Fruit fly (Drosophila melanogaster) whole organism, prepupa: ENCODE results near the gene Ldsdh1.
A peak's percentile ranks its signal among the peaks of the same experiment; 100 is the strongest.

Experiments used
- Blimp-1 ChIP-seq: fragments of 200-800 bp; sonication (Bioruptor generic); optimal IDR thresholded peaks from 3 replicates; lab custom pipeline; 2017; ENCODE audit warnings: missing biosample characterization, missing genetic modification characterization, mild to moderate bottlenecking, moderate library complexity, missing genetic modification reagents
- CG10631 ChIP-seq: fragments of 200-800 bp; sonication (Bioruptor generic); optimal IDR thresholded peaks from 2 replicates; lab custom pipeline; 2016; ENCODE audit warnings: missing biosample characterization, missing genetic modification characterization
- CG10669 ChIP-seq: fragments of 200-800 bp; sonication (Bioruptor generic); optimal IDR thresholded peaks from 3 replicates; lab custom pipeline; 2018; ENCODE audit warnings: missing biosample characterization, mild to moderate bottlenecking, missing genetic modification characterization, moderate library complexity
- CG11294 ChIP-seq: fragments of 200-800 bp; sonication (Bioruptor generic); IDR thresholded peaks from 2 replicates; pipeline ENCODE4 v1.3.6; 2022; ENCODE audit warnings: missing biosample characterization, missing genetic modification characterization
- CG11762 ChIP-seq: fragments of 200-800 bp; sonication (Bioruptor generic); optimal IDR thresholded peaks from 3 replicates; lab custom pipeline; 2016; ENCODE audit warnings: missing biosample characterization, missing genetic modification characterization; ENCODE audit not compliant: insufficient read depth
- CG15336 ChIP-seq: fragments of 200-800 bp; sonication (Bioruptor generic); IDR thresholded peaks from 2 replicates; pipeline ENCODE4 v1.3.6; 2022; ENCODE audit warnings: missing biosample characterization, missing genetic modification characterization
- CG1621 ChIP-seq: fragments of 200-800 bp; sonication (Bioruptor generic); optimal IDR thresholded peaks from 3 replicates; lab custom pipeline; 2018; ENCODE audit warnings: missing biosample characterization, mild to moderate bottlenecking, missing genetic modification characterization
- CG16779 ChIP-seq: fragments of 200-800 bp; sonication (Bioruptor generic); optimal IDR thresholded peaks from 3 replicates; lab custom pipeline; 2017; ENCODE audit warnings: missing biosample characterization, mild to moderate bottlenecking, missing genetic modification characterization
- CG3032 ChIP-seq: fragments of 200-800 bp; optimal IDR thresholded peaks from 2 replicates; lab custom pipeline; 2019; ENCODE audit warnings: missing biosample characterization, mild to moderate bottlenecking, missing genetic modification characterization, moderate library complexity
- CG31627 ChIP-seq: fragments of 200-800 bp; sonication (Bioruptor generic); optimal IDR thresholded peaks from 3 replicates; lab custom pipeline; 2016; ENCODE audit warnings: missing biosample characterization, missing genetic modification characterization
- CG32006 ChIP-seq: fragments of 200-800 bp; sonication (Bioruptor generic); optimal IDR thresholded peaks from 3 replicates; lab custom pipeline; 2017; ENCODE audit warnings: missing biosample characterization, mild to moderate bottlenecking, missing genetic modification characterization
- CG34406 ChIP-seq: fragments of 200-800 bp; sonication (Bioruptor generic); optimal IDR thresholded peaks from 3 replicates; lab custom pipeline; 2016; ENCODE audit warnings: missing biosample characterization, missing genetic modification characterization
- CG4318 ChIP-seq: fragments of 200-800 bp; sonication (Bioruptor generic); optimal IDR thresholded peaks from 3 replicates; lab custom pipeline; 2017; ENCODE audit warnings: missing biosample characterization, mild to moderate bottlenecking, missing genetic modification characterization
- CG6163 ChIP-seq: fragments of 200-800 bp; sonication (Bioruptor generic); IDR thresholded peaks from 3 replicates; pipeline ENCODE4 v1.3.6; 2022; ENCODE audit warnings: missing biosample characterization, missing genetic modification characterization
- CG6792 ChIP-seq: fragments of 200-800 bp; sonication (Bioruptor generic); optimal IDR thresholded peaks from 3 replicates; lab custom pipeline; 2016; ENCODE audit warnings: missing biosample characterization, missing genetic modification characterization
- CG6808 ChIP-seq: fragments of 200-800 bp; sonication (Bioruptor generic); optimal IDR thresholded peaks from 3 replicates; lab custom pipeline; 2017; ENCODE audit warnings: missing biosample characterization, missing genetic modification characterization, mild to moderate bottlenecking, moderate library complexity, missing genetic modification reagents
- CG6854 ChIP-seq: fragments of 200-800 bp; sonication (Bioruptor generic); optimal IDR thresholded peaks from 2 replicates; lab custom pipeline; 2017; ENCODE audit warnings: missing biosample characterization, mild to moderate bottlenecking, missing genetic modification characterization
- CG8119 ChIP-seq: fragments of 200-800 bp; sonication (Bioruptor generic); IDR thresholded peaks from 3 replicates; pipeline ENCODE4 v1.3.6; 2022; ENCODE audit warnings: missing biosample characterization, missing genetic modification characterization
- CG8319 ChIP-seq: fragments of 200-800 bp; sonication (Bioruptor generic); optimal IDR thresholded peaks from 3 replicates; lab custom pipeline; 2016; ENCODE audit warnings: missing biosample characterization, missing genetic modification characterization
- CG8632 ChIP-seq: fragments of 200-800 bp; sonication (Bioruptor generic); optimal IDR thresholded peaks from 3 replicates; lab custom pipeline; 2016; ENCODE audit warnings: missing biosample characterization, missing genetic modification characterization
- CG9139 ChIP-seq: fragments of 200-800 bp; sonication (Bioruptor generic); optimal IDR thresholded peaks from 3 replicates; lab custom pipeline; 2017; ENCODE audit warnings: missing biosample characterization, mild to moderate bottlenecking, missing genetic modification characterization
- Eip78C ChIP-seq: fragments of 200-800 bp; sonication (Bioruptor generic); peaks from one replicate; lab custom pipeline; 2016; ENCODE audit warnings: missing biosample characterization, missing genetic modification characterization
- Ets21C ChIP-seq: fragments of 200-800 bp; sonication (Bioruptor generic); optimal IDR thresholded peaks from 3 replicates; lab custom pipeline; 2016; ENCODE audit warnings: missing biosample characterization, missing genetic modification characterization
- Ets96B ChIP-seq: fragments of 200-800 bp; optimal IDR thresholded peaks from 2 replicates; lab custom pipeline; 2019; ENCODE audit warnings: missing biosample characterization, mild to moderate bottlenecking, missing genetic modification characterization, moderate library complexity
- Gug ChIP-seq: fragments of 200-800 bp; sonication (Bioruptor generic); IDR thresholded peaks from 2 replicates; pipeline ENCODE4 v1.3.6; 2022; ENCODE audit warnings: missing biosample characterization, missing genetic modification characterization
- Hr38 ChIP-seq: sonication (Bioruptor generic); optimal IDR thresholded peaks from 2 replicates; lab custom pipeline; 2016; ENCODE audit warnings: missing biosample characterization, missing genetic modification characterization
- Hr39 ChIP-seq: fragments of 200-800 bp; sonication (Bioruptor generic); optimal IDR thresholded peaks from 2 replicates; lab custom pipeline; 2016; ENCODE audit warnings: missing biosample characterization, missing genetic modification characterization
- Lpt ChIP-seq: fragments of 200-800 bp; sonication (Bioruptor generic); optimal IDR thresholded peaks from 3 replicates; lab custom pipeline; 2016; ENCODE audit warnings: missing biosample characterization, missing genetic modification characterization
- Met ChIP-seq: fragments of 200-800 bp; sonication (Bioruptor generic); optimal IDR thresholded peaks from 3 replicates; lab custom pipeline; 2016; ENCODE audit warnings: missing biosample characterization, missing genetic modification characterization
- OdsH ChIP-seq: fragments of 200-800 bp; sonication (Bioruptor generic); optimal IDR thresholded peaks from 3 replicates; lab custom pipeline; 2016; ENCODE audit warnings: missing biosample characterization, missing genetic modification characterization
- Smox ChIP-seq: fragments of 200-800 bp; sonication (Bioruptor generic); optimal IDR thresholded peaks from 3 replicates; lab custom pipeline; 2016; ENCODE audit warnings: missing biosample characterization, missing genetic modification characterization
- Sox102F ChIP-seq: fragments of 200-800 bp; sonication (Bioruptor generic); optimal IDR thresholded peaks from 2 replicates; lab custom pipeline; 2016; ENCODE audit warnings: missing biosample characterization, mild to moderate bottlenecking, missing genetic modification characterization
- Sox14 ChIP-seq: fragments of 200-800 bp; sonication (Bioruptor generic); optimal IDR thresholded peaks from 3 replicates; lab custom pipeline; 2016; ENCODE audit warnings: missing biosample characterization, missing genetic modification characterization
- Sox15 ChIP-seq: fragments of 200-800 bp; sonication (Bioruptor generic); optimal IDR thresholded peaks from 3 replicates; lab custom pipeline; 2016; ENCODE audit warnings: missing biosample characterization, missing genetic modification characterization
- achi ChIP-seq: fragments of 200-800 bp; sonication (Bioruptor generic); optimal IDR thresholded peaks from 3 replicates; lab custom pipeline; 2016; ENCODE audit warnings: missing biosample characterization, missing genetic modification characterization
- acj6 ChIP-seq: fragments of 200-800 bp; sonication (Bioruptor generic); optimal IDR thresholded peaks from 3 replicates; lab custom pipeline; 2016; ENCODE audit warnings: missing biosample characterization, missing genetic modification characterization
- cyc ChIP-seq: fragments of 200-800 bp; sonication (Bioruptor generic); optimal IDR thresholded peaks from 3 replicates; lab custom pipeline; 2016; ENCODE audit warnings: missing biosample characterization, missing genetic modification characterization
- dac ChIP-seq: fragments of 200-800 bp; sonication (Bioruptor generic); optimal IDR thresholded peaks from 2 replicates; lab custom pipeline; 2017; ENCODE audit warnings: missing biosample characterization, mild to moderate bottlenecking, missing genetic modification characterization
- eg ChIP-seq: fragments of 200-800 bp; sonication (Bioruptor generic); IDR thresholded peaks from 3 replicates; pipeline ENCODE4 v1.3.6; 2022; ENCODE audit warnings: missing biosample characterization, missing genetic modification characterization
- esn ChIP-seq: fragments of 200-800 bp; sonication (Bioruptor generic); optimal IDR thresholded peaks from 2 replicates; lab custom pipeline; 2016; ENCODE audit warnings: missing biosample characterization, mild to moderate bottlenecking, missing genetic modification characterization, moderate library complexity
- fd59A ChIP-seq: fragments of 200-800 bp; sonication (Bioruptor generic); optimal IDR thresholded peaks from 2 replicates; lab custom pipeline; 2017; ENCODE audit warnings: missing biosample characterization, mild to moderate bottlenecking, missing genetic modification characterization, missing genetic modification reagents
- fd85E ChIP-seq: fragments of 200-800 bp; sonication (Bioruptor generic); optimal IDR thresholded peaks from 3 replicates; lab custom pipeline; 2016; ENCODE audit warnings: missing biosample characterization, missing genetic modification characterization
- fkh ChIP-seq: fragments of 200-800 bp; sonication (Bioruptor generic); optimal IDR thresholded peaks from 3 replicates; lab custom pipeline; 2017; ENCODE audit warnings: missing biosample characterization, mild to moderate bottlenecking, missing genetic modification characterization, moderate library complexity
- lz ChIP-seq: fragments of 200-800 bp; sonication (Bioruptor generic); optimal IDR thresholded peaks from 3 replicates; lab custom pipeline; 2016; ENCODE audit warnings: missing biosample characterization, missing genetic modification characterization
- net ChIP-seq: fragments of 200-800 bp; sonication (Bioruptor generic); optimal IDR thresholded peaks from 3 replicates; lab custom pipeline; 2016; ENCODE audit warnings: missing biosample characterization, missing genetic modification characterization
- pdm3 ChIP-seq: fragments of 200-800 bp; sonication (Bioruptor generic); optimal IDR thresholded peaks from 3 replicates; lab custom pipeline; 2016; ENCODE audit warnings: missing biosample characterization, missing genetic modification characterization
- salr ChIP-seq, 2 experiments: fragments of 200-800 bp; sonication (Bioruptor generic); optimal IDR thresholded peaks; 3 replicates each; lab custom pipeline; 2016 to 2018; ENCODE audit warnings: missing biosample characterization in 2 of 2, missing genetic modification characterization in 2 of 2, mild to moderate bottlenecking in 1 of 2
- spab ChIP-seq: fragments of 200-800 bp; sonication (Bioruptor generic); optimal IDR thresholded peaks from 2 replicates; lab custom pipeline; 2017; ENCODE audit warnings: missing biosample characterization, mild to moderate bottlenecking, missing genetic modification characterization, missing genetic modification reagents
- ss ChIP-seq, 2 experiments: fragments of 200-800 bp; sonication (Bioruptor generic); optimal IDR thresholded peaks; 2 replicates in 1 of 2; 3 replicates in 1 of 2; lab custom pipeline; 2017 to 2018; ENCODE audit warnings: mild to moderate bottlenecking in 2 of 2, missing biosample characterization in 2 of 2, missing genetic modification characterization in 2 of 2, moderate library complexity in 1 of 2
- topi ChIP-seq: fragments of 200-800 bp; sonication (Bioruptor generic); optimal IDR thresholded peaks from 3 replicates; lab custom pipeline; 2016; ENCODE audit warnings: missing biosample characterization, missing genetic modification characterization
- vri ChIP-seq: fragments of 200-800 bp; sonication (Bioruptor generic); optimal IDR thresholded peaks from 3 replicates; lab custom pipeline; 2016; ENCODE audit warnings: missing biosample characterization, mild to moderate bottlenecking, missing genetic modification characterization

The Ldsdh1 gene

dm6 chrX:8092075-8092682 is 10.8 kb upstream of the Ldsdh1 start:
- TF ChIP-seq Hr38 (GFP tag; lab: Kevin White, UChicago) (no peak), CG6163 (GFP tag; lab: Robert Waterston, UW) (peak; percentile 93), Hr39 (GFP tag; lab: Kevin White, UChicago) (peak; percentile 91), acj6 (GFP tag; lab: Kevin White, UChicago) (peak; percentile 96), pdm3 (GFP tag; lab: Kevin White, UChicago) (peak; percentile 95), CG3032 (tag; lab: Kevin White, UChicago) (peak; percentile 97), CG10669 (GFP tag; lab: Kevin White, UChicago) (peak; percentile 95), vri (GFP tag; lab: Kevin White, UChicago) (peak; percentile 85), CG8632 (peak; percentile 96), CG4318 (GFP tag; lab: Kevin White, UChicago) (peak; percentile 94), Ets96B (tag; lab: Kevin White, UChicago) (peak; percentile 95), Smox (peak; percentile 99), dac (GFP tag; lab: Kevin White, UChicago) (peak; percentile 89), esn (GFP tag; lab: Kevin White, UChicago) (peak; percentile 96), CG11762 (GFP tag; lab: Kevin White, UChicago) (peak; percentile 93), eg (GFP tag; lab: Robert Waterston, UW) (peak; percentile 95), Eip78C (peak; percentile 99), CG32006 (GFP tag; lab: Kevin White, UChicago) (peak; percentile 97), CG10631 (GFP tag; lab: Kevin White, UChicago) (peak; percentile 96), CG6854 (peak; percentile 91), Sox15 (peak; percentile 92), CG8319 (peak; percentile 91), achi (GFP tag; lab: Kevin White, UChicago) (peak; percentile 95), fd85E (GFP tag; lab: Kevin White, UChicago) (peak; percentile 68), OdsH (GFP tag; lab: Kevin White, UChicago) (peak; percentile 96), CG16779 (tag; lab: Kevin White, UChicago) (peak; percentile 95), Sox102F (GFP tag; lab: Kevin White, UChicago) (peak; percentile 92), CG8119 (GFP tag; lab: Robert Waterston, UW) (peak; percentile 97), CG1621 (peak; percentile 91), CG15336 (GFP tag; lab: Robert Waterston, UW) (peak; percentile 97), ss (GFP tag; optimal IDR thresholded peaks at IDR 0.05; lab: Kevin White, UChicago) (peak; percentile 96 to 97), Blimp-1 (GFP tag; lab: Kevin White, UChicago) (peak; percentile 90), CG6792 (GFP tag; lab: Kevin White, UChicago) (peak; percentile 95), Ets21C (GFP tag; lab: Kevin White, UChicago) (peak; percentile 83), CG31627 (peak; percentile 91), Lpt (GFP tag; lab: Kevin White, UChicago) (peak; percentile 93), salr (GFP tag; optimal IDR thresholded peaks at IDR 0.05; lab: Kevin White, UChicago) (peak; percentile 87 to 95), net (GFP tag; lab: Kevin White, UChicago) (peak; percentile 93), Met (GFP tag; lab: Kevin White, UChicago) (peak; percentile 96), Gug (GFP tag; lab: Robert Waterston, UW) (peak; percentile 96), CG9139 (peak; percentile 94), CG34406 (GFP tag; lab: Kevin White, UChicago) (peak; percentile 96), spab (GFP tag; lab: Kevin White, UChicago) (peak; percentile 95), lz (GFP tag; lab: Kevin White, UChicago) (peak; percentile 95), CG6808 (GFP tag; lab: Kevin White, UChicago) (peak; percentile 97), Sox14 (peak; percentile 92), topi (GFP tag; lab: Kevin White, UChicago) (peak; percentile 96), CG11294 (GFP tag; lab: Robert Waterston, UW) (peak; percentile 89; the same call in 1 of the 2 replicates), fd59A (GFP tag; lab: Kevin White, UChicago) (peak; percentile 95), cyc (GFP tag; lab: Kevin White, UChicago) (peak; percentile 92), fkh (peak; percentile 61)
